Worm (Caenorhabditis elegans): Measurements from ENCODE around the gene C28H8.2.

Gene C28H8.2

DNA sequence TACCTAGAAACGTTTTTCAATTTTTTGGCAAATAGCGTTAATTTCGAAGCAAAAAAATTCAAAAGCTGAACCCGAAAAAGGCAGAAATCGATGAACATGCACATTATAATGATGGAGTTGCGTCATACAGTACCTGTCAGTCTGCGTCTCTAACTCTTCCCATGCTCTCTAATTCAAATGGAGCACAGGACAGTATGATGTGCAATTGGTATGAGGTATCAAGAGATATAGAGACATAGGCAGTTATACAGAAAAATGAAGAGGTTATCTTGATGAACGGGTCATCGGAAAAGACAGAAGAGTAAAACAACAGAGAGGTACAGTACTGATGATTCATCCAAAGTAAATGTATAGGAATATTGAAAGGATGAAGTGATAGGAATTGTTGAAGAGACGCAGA lies 19.4 kb upstream of the C28H8.2 start:
- TF ChIP-seq efl-1 (optimal IDR thresholded peaks at IDR 0.05) (no peak), efl-1 (GFP tag; optimal IDR thresholded peaks at IDR 0.05 in 1 of 2) (peak in 1 of 2 experiments; percentile 87), nhr-76 (tag; optimal IDR thresholded peaks at IDR 0.05) (no peak)

DNA sequence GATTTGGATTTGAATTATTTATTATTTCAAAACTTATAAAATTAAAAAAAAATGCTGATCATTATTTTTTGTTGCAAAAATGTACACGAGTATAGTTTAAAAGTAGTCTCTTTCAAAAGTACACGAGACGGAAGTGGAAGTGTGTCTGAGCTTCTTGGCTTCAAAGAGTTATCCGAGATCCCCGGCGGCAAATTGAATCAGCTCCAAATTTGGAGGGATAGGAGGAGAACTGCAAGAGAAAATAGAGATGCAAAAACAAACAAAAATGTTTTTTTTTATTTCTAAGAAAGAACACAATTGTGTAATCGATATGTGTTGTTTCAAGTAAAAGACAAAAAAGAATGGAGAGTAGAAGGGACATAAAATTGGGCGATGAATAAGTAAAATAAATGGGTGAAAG lies 17.6 kb upstream of the C28H8.2 start:
- TF ChIP-seq lin-14 (GFP tag; optimal IDR thresholded peaks at IDR 0.05): peak; percentile 54
- no peak for TF ChIP-seq mep-1 (tag; optimal IDR thresholded peaks at IDR 0.05)

DNA sequence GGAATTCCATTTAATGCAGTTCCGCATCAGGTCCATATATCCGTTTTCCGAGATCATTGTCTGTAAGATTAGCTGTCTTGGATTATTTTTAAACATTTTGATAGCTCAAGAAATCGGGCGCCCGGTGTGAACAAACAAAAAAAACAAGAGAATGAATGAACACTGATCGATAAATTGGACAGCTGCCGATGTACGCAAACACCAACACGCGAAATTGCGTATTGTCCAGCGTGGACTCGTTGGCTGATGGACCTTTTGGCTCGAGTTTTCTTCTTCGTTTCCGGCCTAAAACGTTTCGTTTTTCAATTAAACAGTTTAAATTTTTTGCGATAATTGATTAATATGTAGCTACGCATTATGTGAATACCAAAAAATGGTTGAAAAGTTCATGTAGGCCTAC lies 14.1 kb upstream of the C28H8.2 start, which contains the start of gene dpff-1:
Gene dpff-1, minus strand, starts transcription at position 288 of the 400 bp plus-strand sequence.
- peak; percentile 89 for TF ChIP-seq F16B12.6 (tag; optimal IDR thresholded peaks at IDR 0.05)
- TF ChIP-seq dsc-1 (tag; optimal IDR thresholded peaks at IDR 0.05): no peak
- peak; percentile 11 for TF ChIP-seq unc-130 (tag; optimal IDR thresholded peaks at IDR 0.05)
- TF ChIP-seq nhr-76 (tag; optimal IDR thresholded peaks at IDR 0.05): no peak
- no peak for TF ChIP-seq C04F5.9 (tag; optimal IDR thresholded peaks at IDR 0.05)
- no peak for TF ChIP-seq lin-39 (tag; optimal IDR thresholded peaks at IDR 0.05)
- TF ChIP-seq mep-1 (tag; optimal IDR thresholded peaks at IDR 0.05): no peak
- TF ChIP-seq lin-14 (GFP tag; optimal IDR thresholded peaks at IDR 0.05): peak; percentile 43
- peak; percentile 7 for TF ChIP-seq nhr-47 (tag; optimal IDR thresholded peaks at IDR 0.05)
- TF ChIP-seq nhr-28 (tag; optimal IDR thresholded peaks at IDR 0.05): no peak
- TF ChIP-seq rnt-1 (tag; optimal IDR thresholded peaks at IDR 0.05): peak; percentile 50
- peak; percentile 42 to 47 for TF ChIP-seq efl-1 (optimal IDR thresholded peaks at IDR 0.05)
- peak; percentile 31 to 93 for TF ChIP-seq efl-1 (GFP tag; optimal IDR thresholded peaks at IDR 0.05 in 1 of 2)
- peak; percentile 35 for TF ChIP-seq snu-23 (GFP tag; optimal IDR thresholded peaks at IDR 0.05)
- no peak for TF ChIP-seq unc-30 (tag; optimal IDR thresholded peaks at IDR 0.05)
- peak; percentile 25 to 52 (median 37) for TF ChIP-seq dpl-1 (GFP tag; optimal IDR thresholded peaks at IDR 0.05)
- TF ChIP-seq nhr-71 (tag; optimal IDR thresholded peaks at IDR 0.05): peak; percentile 38
- TF ChIP-seq egl-13 (tag; optimal IDR thresholded peaks at IDR 0.05): no peak
- no peak for TF ChIP-seq skn-1 (tag; optimal IDR thresholded peaks at IDR 0.05)
- peak; percentile 36 to 54 for TF ChIP-seq lin-35 (GFP tag; optimal IDR thresholded peaks at IDR 0.05)
- TF ChIP-seq lsy-2 (tag; optimal IDR thresholded peaks at IDR 0.05): peak; percentile 22 to 42
- no peak for TF ChIP-seq tlp-1 (tag; optimal IDR thresholded peaks at IDR 0.05)

DNA sequence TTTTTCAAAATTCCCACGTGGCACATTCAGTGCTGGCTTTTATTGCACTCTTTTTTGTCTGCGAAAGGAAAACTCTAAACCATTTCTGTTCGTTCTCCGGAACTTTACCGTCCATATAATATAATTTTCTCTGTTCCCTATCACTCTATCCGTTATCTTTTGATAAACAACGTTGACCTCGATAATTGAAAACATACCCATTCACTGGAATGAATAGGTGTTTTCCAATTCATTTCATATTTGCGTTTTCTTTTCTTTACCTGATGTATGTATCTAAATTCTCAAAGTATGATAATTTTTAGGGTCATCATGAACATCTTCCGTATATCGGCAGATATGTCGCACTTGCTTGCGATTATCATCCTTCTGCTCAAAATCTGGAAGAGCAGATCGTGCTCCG lies 13.4 kb upstream of the C28H8.2 start, which contains the start of gene erd-2.2:
Gene erd-2.2, plus strand, starts transcription at position 301 of the 400 bp plus-strand sequence.
- no peak for TF ChIP-seq efl-1 (optimal IDR thresholded peaks at IDR 0.05)
- peak in 1 of 2 experiments; percentile 31 for TF ChIP-seq efl-1 (GFP tag; optimal IDR thresholded peaks at IDR 0.05 in 1 of 2)
- peak; percentile 30 for TF ChIP-seq blmp-1 (tag; optimal IDR thresholded peaks at IDR 0.05)
- no peak for TF ChIP-seq unc-130 (tag; optimal IDR thresholded peaks at IDR 0.05)
- TF ChIP-seq nhr-85 (tag): peak; percentile 43

DNA sequence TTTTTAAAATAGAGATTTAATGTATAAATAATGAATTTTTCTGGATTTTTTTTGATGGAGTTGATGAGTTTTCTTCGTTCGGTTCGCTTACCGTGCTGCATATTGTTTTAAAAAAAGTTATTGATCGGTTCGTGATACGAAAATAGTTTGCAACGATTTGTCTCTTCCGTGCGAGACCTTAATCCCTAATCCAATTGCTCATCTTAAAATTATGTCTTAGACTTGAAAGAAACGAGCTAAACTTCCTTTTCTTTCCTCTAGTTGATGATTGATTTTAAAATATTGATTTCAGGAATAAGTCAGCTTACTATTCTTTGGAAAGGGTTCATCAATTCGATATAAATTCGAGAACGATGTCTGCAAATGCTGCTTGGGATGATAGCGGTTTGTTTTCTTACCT lies 11.7 kb upstream of the C28H8.2 start, which contains the start of gene C28H8.3:
Gene C28H8.3, plus strand, starts transcription at position 293 of the 400 bp plus-strand sequence.
- no peak for TF ChIP-seq Y116A8C.19 (tag; optimal IDR thresholded peaks at IDR 0.05; ENCODE audit: borderline replicate concordance)
- TF ChIP-seq alr-1 (tag; optimal IDR thresholded peaks at IDR 0.05; ENCODE audit: borderline replicate concordance): no peak
- TF ChIP-seq F16B12.6 (tag; optimal IDR thresholded peaks at IDR 0.05): no peak
- TF ChIP-seq lin-14 (GFP tag; optimal IDR thresholded peaks at IDR 0.05): no peak
- TF ChIP-seq skn-1 (tag; optimal IDR thresholded peaks at IDR 0.05): no peak
- no peak for TF ChIP-seq nhr-237 (tag; optimal IDR thresholded peaks at IDR 0.05)
- no peak for TF ChIP-seq egl-27 (tag; optimal IDR thresholded peaks at IDR 0.05)
- TF ChIP-seq nhr-71 (tag; optimal IDR thresholded peaks at IDR 0.05): no peak
- TF ChIP-seq ceh-82 (tag; optimal IDR thresholded peaks at IDR 0.05): no peak
- TF ChIP-seq swsn-7 (tag; optimal IDR thresholded peaks at IDR 0.05): no peak
- TF ChIP-seq unc-30 (tag; optimal IDR thresholded peaks at IDR 0.05): no peak
- TF ChIP-seq nhr-77 (tag; optimal IDR thresholded peaks at IDR 0.05): no peak
- no peak for TF ChIP-seq fkh-4 (tag; optimal IDR thresholded peaks at IDR 0.05; ENCODE audit: borderline replicate concordance)
- no peak for TF ChIP-seq fkh-8 (tag; optimal IDR thresholded peaks at IDR 0.05)
- TF ChIP-seq hpl-2 (GFP tag; optimal IDR thresholded peaks at IDR 0.05): no peak
